Fruit fly (Drosophila melanogaster): ENCODE measurements around the gene Atpalpha.

Atpalpha gene

DNA sequence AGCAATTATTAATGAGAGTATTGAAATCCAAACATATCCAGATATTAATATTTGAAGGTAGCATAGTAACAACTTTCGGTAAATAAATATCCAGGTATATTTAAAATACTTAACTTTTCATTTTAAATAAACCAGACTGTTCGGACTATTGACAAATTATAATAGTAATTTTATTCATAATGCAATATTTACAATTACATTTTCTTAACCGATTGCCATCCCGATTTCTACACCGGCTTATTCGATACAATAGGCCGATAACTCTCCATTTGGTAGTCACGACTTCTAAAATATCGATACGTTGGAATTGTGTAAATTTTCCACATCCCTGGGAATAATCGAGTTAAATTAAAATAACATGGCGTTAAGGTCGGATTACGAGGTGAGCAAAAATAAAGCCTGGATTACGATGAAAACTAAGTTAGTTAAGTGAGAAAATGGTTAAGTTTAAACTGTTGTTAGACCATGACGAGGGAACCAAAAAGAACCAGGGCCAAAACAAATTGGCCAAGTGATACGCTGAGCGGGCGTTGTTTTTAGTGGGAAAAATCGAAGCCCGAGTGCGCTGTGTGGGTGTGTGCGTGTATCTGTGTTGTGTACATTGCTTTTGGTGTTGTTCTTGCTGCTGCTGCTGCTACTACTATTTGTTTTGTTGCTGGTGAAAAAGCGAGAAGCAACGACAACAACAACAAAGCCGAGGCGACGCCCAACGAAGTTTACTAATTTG, at the start of gene Atpalpha:
Gene Atpalpha, plus strand, starts transcription at position 267 of the 727 bp plus-strand sequence.
- 0 out of 3 replicates have a peak, but pooled peaks have one; percentile 20 for TF ChIP-seq CG8119 (GFP tag; IDR thresholded peaks at IDR 0.05)
- TF ChIP-seq fd59A (GFP tag; optimal IDR thresholded peaks at IDR 0.05), result no peak
- peak; percentile 85 for TF ChIP-seq svp (GFP tag)
- TF ChIP-seq vri (GFP tag; optimal IDR thresholded peaks at IDR 0.05), result peak; percentile 37
- peak; percentile 73 for TF ChIP-seq fkh (GFP tag; optimal IDR thresholded peaks at IDR 0.05)
- TF ChIP-seq cyc (GFP tag; optimal IDR thresholded peaks at IDR 0.05), result no peak
- no peak for TF ChIP-seq CG6163 (GFP tag; IDR thresholded peaks at IDR 0.05)
- no peak for TF ChIP-seq net (GFP tag; optimal IDR thresholded peaks at IDR 0.05)
- no peak for TF ChIP-seq Eip93F (GFP tag; optimal IDR thresholded peaks at IDR 0.05)
- TF ChIP-seq CG34406 (GFP tag; optimal IDR thresholded peaks at IDR 0.05), result no peak
- TF ChIP-seq Hr39 (GFP tag; optimal IDR thresholded peaks at IDR 0.05), result no peak
- TF ChIP-seq ss (GFP tag; optimal IDR thresholded peaks at IDR 0.05), result peak in 1 of 2 experiments; percentile 21
- TF ChIP-seq OdsH (GFP tag; optimal IDR thresholded peaks at IDR 0.05), result no peak
- no peak for TF ChIP-seq fd85E (GFP tag; optimal IDR thresholded peaks at IDR 0.05)
- peak; percentile 14 for TF ChIP-seq CG6854 (GFP tag; optimal IDR thresholded peaks at IDR 0.05)
- TF ChIP-seq Eip78C (GFP tag), result peak; percentile 78
- TF ChIP-seq Gug (GFP tag; IDR thresholded peaks at IDR 0.05), result no peak
- no peak for TF ChIP-seq CG11762 (GFP tag; optimal IDR thresholded peaks at IDR 0.05; ENCODE audit: insufficient read depth)
- TF ChIP-seq topi (GFP tag; optimal IDR thresholded peaks at IDR 0.05), result no peak
- peak; percentile 14 for TF ChIP-seq Eip75B (GFP tag; optimal IDR thresholded peaks at IDR 0.05)
- no peak for TF ChIP-seq CG10669 (GFP tag; optimal IDR thresholded peaks at IDR 0.05)
- TF ChIP-seq CG6808 (GFP tag; optimal IDR thresholded peaks at IDR 0.05), result peak; percentile 16

DNA sequence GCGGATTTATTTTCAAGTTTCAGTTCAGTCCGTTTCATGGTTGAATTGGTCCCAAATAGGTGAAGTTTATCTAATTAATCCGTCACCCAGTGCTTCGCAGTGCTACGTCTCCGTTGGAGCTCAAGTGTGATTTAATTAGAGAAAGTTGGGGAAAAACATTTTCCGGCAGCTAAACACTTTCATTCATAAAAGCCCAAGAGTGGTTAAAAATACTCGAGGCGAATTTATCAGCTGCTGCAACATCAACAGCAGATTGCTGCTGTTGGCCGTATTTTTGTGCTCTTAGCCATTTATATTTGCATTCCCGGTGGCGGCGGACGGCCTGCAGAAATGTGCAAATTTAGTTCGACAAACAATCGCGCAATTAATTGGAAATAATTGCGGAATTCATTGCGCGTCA, 46.9 kb upstream of the Atpalpha start, which contains the start of gene Grik:
Gene Grik, plus strand, starts transcription at position 301 of the 400 bp plus-strand sequence.
- TF ChIP-seq CG7368 (GFP tag; optimal IDR thresholded peaks at IDR 0.05) (no peak), CG32006 (GFP tag; optimal IDR thresholded peaks at IDR 0.05) (no peak), acj6 (GFP tag; optimal IDR thresholded peaks at IDR 0.05) (no peak), fd85E (GFP tag; optimal IDR thresholded peaks at IDR 0.05) (no peak), Sox14 (GFP tag; optimal IDR thresholded peaks at IDR 0.05) (no peak), net (GFP tag; optimal IDR thresholded peaks at IDR 0.05) (no peak), Hr4 (GFP tag; optimal IDR thresholded peaks at IDR 0.05) (no peak), eg (GFP tag; IDR thresholded peaks at IDR 0.05) (no peak), fkh (GFP tag; optimal IDR thresholded peaks at IDR 0.05) (no peak), CG6808 (GFP tag; optimal IDR thresholded peaks at IDR 0.05) (no peak), Eip78C (GFP tag) (no peak), salr (GFP tag; optimal IDR thresholded peaks at IDR 0.05) (no peak), CG10631 (GFP tag; optimal IDR thresholded peaks at IDR 0.05) (no peak), CG1621 (tag; optimal IDR thresholded peaks at IDR 0.05) (no peak), dsx (GFP tag; optimal IDR thresholded peaks at IDR 0.05; ENCODE audit: poor library complexity, severe bottlenecking) (no peak), CG8632 (GFP tag; optimal IDR thresholded peaks at IDR 0.05) (no peak), CG11902 (GFP tag; optimal IDR thresholded peaks at IDR 0.05) (no peak), CG34406 (GFP tag; optimal IDR thresholded peaks at IDR 0.05) (no peak), svp (GFP tag) (no peak), Lpt (GFP tag; optimal IDR thresholded peaks at IDR 0.05) (no peak)

DNA sequence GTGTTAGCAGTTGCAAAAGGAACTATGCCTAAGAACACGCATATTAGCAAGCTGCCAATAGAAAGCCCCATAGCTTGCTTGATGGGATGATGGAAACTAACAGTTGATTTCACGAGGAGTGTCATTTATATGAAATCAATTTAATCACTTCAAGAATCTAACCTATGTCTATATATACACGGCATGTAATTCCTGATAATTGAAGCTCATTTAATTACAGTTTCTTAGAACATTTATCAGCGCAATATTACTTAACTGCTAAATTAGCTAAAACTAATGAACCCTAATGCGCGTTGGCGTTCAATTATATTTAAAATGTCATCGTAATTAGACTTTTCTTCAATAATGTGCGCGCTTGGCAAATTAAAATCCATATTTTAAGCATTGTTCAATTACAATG, 43.1 kb upstream of the Atpalpha start, which contains the start of gene TotX:
Gene TotX, minus strand, starts transcription at position 101 of the 400 bp plus-strand sequence.
- no peak for TF ChIP-seq Hr38 (GFP tag; optimal IDR thresholded peaks at IDR 0.05)
- no peak for TF ChIP-seq CG10631 (GFP tag; optimal IDR thresholded peaks at IDR 0.05)
- TF ChIP-seq CG8319 (GFP tag; optimal IDR thresholded peaks at IDR 0.05), result no peak
- TF ChIP-seq svp (GFP tag), result no peak
- TF ChIP-seq CG11294 (GFP tag; IDR thresholded peaks at IDR 0.05), result no peak
- TF ChIP-seq CG10669 (GFP tag; optimal IDR thresholded peaks at IDR 0.05), result no peak
- no peak for TF ChIP-seq Eip75B (GFP tag; optimal IDR thresholded peaks at IDR 0.05)
- TF ChIP-seq Gug (GFP tag; IDR thresholded peaks at IDR 0.05), result no peak
- TF ChIP-seq CG8632 (GFP tag; optimal IDR thresholded peaks at IDR 0.05), result no peak
- no peak for TF ChIP-seq CG34406 (GFP tag; optimal IDR thresholded peaks at IDR 0.05)
- TF ChIP-seq net (GFP tag; optimal IDR thresholded peaks at IDR 0.05), result no peak
- no peak for TF ChIP-seq CG6808 (GFP tag; optimal IDR thresholded peaks at IDR 0.05)
- no peak for TF ChIP-seq ss (GFP tag; optimal IDR thresholded peaks at IDR 0.05)
- TF ChIP-seq vri (GFP tag; optimal IDR thresholded peaks at IDR 0.05), result no peak
